Worm (Caenorhabditis elegans) whole organism, L4 larva: ENCODE measurements around the gene Y73C8B.2.

Experiments
- F49E8.2 ChIP-seq: sonication (generic microtip); optimal IDR thresholded peaks from 2 replicates; lab custom pipeline; 2016; ENCODE audit warnings: missing compliant biosample characterization, mild to moderate bottlenecking, missing genetic modification characterization, borderline replicate concordance
- Y105C5A.15 ChIP-seq: fragments of 200-800 bp; sonication (Bioruptor generic); IDR thresholded peaks from 2 replicates; pipeline ENCODE4 v1.3.6; 2022; ENCODE audit warnings: missing genetic modification characterization, missing compliant biosample characterization
- Y48G9A.11 ChIP-seq: fragments of 200-800 bp; sonication (Bioruptor generic); IDR thresholded peaks from 2 replicates; pipeline ENCODE4 v1.3.6; 2022; ENCODE audit warnings: missing genetic modification reagents, missing genetic modification characterization, missing compliant biosample characterization
- Y5F2A.4 ChIP-seq: fragments of 200-800 bp; sonication (Bioruptor generic); optimal IDR thresholded peaks from 2 replicates; lab custom pipeline; 2018; ENCODE audit warnings: mild to moderate bottlenecking, missing genetic modification characterization, missing compliant biosample characterization
- Y75B8A.6 ChIP-seq: fragments of 200-800 bp; sonication (Bioruptor generic); IDR thresholded peaks from 2 replicates; pipeline ENCODE4 v1.3.6; 2022; ENCODE audit warnings: missing genetic modification reagents, missing genetic modification characterization, missing compliant biosample characterization
- aly-2 ChIP-seq: sonication (generic microtip); optimal IDR thresholded peaks from 2 replicates; lab custom pipeline; 2018; ENCODE audit warnings: missing biosample characterization, missing genetic modification characterization
- ama-1 ChIP-seq: fragments of 150-350 bp; optimal IDR thresholded peaks from 2 replicates; lab custom pipeline; 2014; ENCODE audit warnings: inconsistent platforms, mixed read lengths
- arid-1 ChIP-seq: fragments of 200-800 bp; sonication (Bioruptor generic); conservative IDR thresholded peaks from 2 replicates; pipeline ENCODE4 v1.3.6; 2022; ENCODE audit warnings: missing genetic modification reagents, missing genetic modification characterization, missing compliant biosample characterization
- ceh-44 ChIP-seq: fragments of 200-800 bp; sonication (Bioruptor generic); IDR thresholded peaks from 2 replicates; pipeline ENCODE4 v1.3.6; 2022; ENCODE audit warnings: missing genetic modification reagents, missing genetic modification characterization, missing compliant biosample characterization
- ceh-62 ChIP-seq: sonication (generic microtip); optimal IDR thresholded peaks from 2 replicates; lab custom pipeline; 2017; ENCODE audit warnings: missing biosample characterization, missing genetic modification characterization
- cey-2 ChIP-seq: sonication (generic microtip); optimal IDR thresholded peaks from 3 replicates; lab custom pipeline; 2017; ENCODE audit warnings: missing genetic modification characterization, mild to moderate bottlenecking, missing compliant biosample characterization, antibody characterized with exemption, borderline replicate concordance; ENCODE audit not compliant: insufficient read depth
- ctbp-1 ChIP-seq: fragments of 200-800 bp; sonication (Bioruptor generic); IDR thresholded peaks from 2 replicates; pipeline ENCODE4 v1.3.6; 2022; ENCODE audit warnings: missing genetic modification reagents, missing genetic modification characterization, missing compliant biosample characterization
- daf-8 ChIP-seq: fragments of 200-800 bp; sonication (Bioruptor generic); IDR thresholded peaks from 2 replicates; pipeline ENCODE4 v1.3.6; 2022; ENCODE audit warnings: missing genetic modification characterization, missing compliant biosample characterization
- dmd-8 ChIP-seq: fragments of 200-800 bp; sonication (Bioruptor generic); IDR thresholded peaks from 2 replicates; pipeline ENCODE4 v1.3.6; 2022; ENCODE audit warnings: missing genetic modification characterization, missing compliant biosample characterization
- dmd-9 ChIP-seq: fragments of 200-800 bp; sonication (Bioruptor generic); IDR thresholded peaks from 2 replicates; pipeline ENCODE4 v1.3.6; 2022; ENCODE audit warnings: missing genetic modification reagents, missing genetic modification characterization, missing compliant biosample characterization
- egl-27 ChIP-seq: sonication (generic microtip); optimal IDR thresholded peaks from 3 replicates; lab custom pipeline; 2017; ENCODE audit warnings: missing biosample characterization, missing genetic modification reagents, missing genetic modification characterization
- egl-43 ChIP-seq: fragments of 200-800 bp; sonication (Bioruptor generic); IDR thresholded peaks from 2 replicates; pipeline ENCODE4 v1.3.6; 2022; ENCODE audit warnings: missing genetic modification reagents, missing genetic modification characterization, missing compliant biosample characterization
- hlh-30 ChIP-seq: sonication (generic microtip); optimal IDR thresholded peaks from 2 replicates; lab custom pipeline; 2017; ENCODE audit warnings: antibody characterized with exemption, mild to moderate bottlenecking, missing genetic modification characterization, missing compliant biosample characterization; ENCODE audit not compliant: insufficient read depth
- jun-1 ChIP-seq: fragments of 150-350 bp; optimal IDR thresholded peaks from 2 replicates; lab custom pipeline; 2014; ENCODE audit warnings: missing biosample characterization, missing genetic modification reagents, missing genetic modification characterization
- lin-1 ChIP-seq: fragments of 200-800 bp; sonication (Bioruptor generic); IDR thresholded peaks from 2 replicates; pipeline ENCODE4 v1.3.6; 2022; ENCODE audit warnings: missing genetic modification reagents, missing genetic modification characterization, missing compliant biosample characterization
- lin-13 ChIP-seq: fragments of 150-350 bp; optimal IDR thresholded peaks from 2 replicates; lab custom pipeline; 2014; ENCODE audit warnings: missing biosample characterization, missing genetic modification reagents, missing genetic modification characterization
- lin-15B ChIP-seq: fragments of 150-350 bp; sonication (generic microtip); optimal IDR thresholded peaks from 3 replicates; lab custom pipeline; 2014; ENCODE audit warnings: missing biosample characterization, missing genetic modification characterization
- lsy-2 ChIP-seq, 2 experiments: fragments of 150-350 bp in 1 of 2; sonication (generic microtip) in 1 of 2; optimal IDR thresholded peaks; 2 replicates each; lab custom pipeline; 2014 to 2017; ENCODE audit warnings: missing biosample characterization in 2 of 2, missing genetic modification characterization in 2 of 2
- madf-5 ChIP-seq, 2 experiments: fragments of 200-800 bp; sonication (Bioruptor generic); IDR thresholded peaks; 2 replicates each; pipeline ENCODE4 v1.3.6; 2022; ENCODE audit warnings: missing compliant biosample characterization in 2 of 2, missing genetic modification characterization in 2 of 2
- madf-9 ChIP-seq: fragments of 200-800 bp; sonication (Bioruptor generic); conservative IDR thresholded peaks from 2 replicates; pipeline ENCODE4 v1.3.6; 2022; ENCODE audit warnings: missing genetic modification reagents, missing genetic modification characterization, missing compliant biosample characterization
- nhr-102 ChIP-seq: sonication (generic microtip); optimal IDR thresholded peaks from 2 replicates; lab custom pipeline; 2016; ENCODE audit warnings: mild to moderate bottlenecking, missing genetic modification characterization, moderate library complexity, missing compliant biosample characterization
- nhr-111 ChIP-seq: fragments of 200-800 bp; sonication (Bioruptor generic); optimal IDR thresholded peaks from 2 replicates; lab custom pipeline; 2018; ENCODE audit warnings: mild to moderate bottlenecking, missing genetic modification characterization, missing compliant biosample characterization
- nhr-28 ChIP-seq: fragments of 150-350 bp; optimal IDR thresholded peaks from 2 replicates; lab custom pipeline; 2014; ENCODE audit warnings: missing biosample characterization, missing genetic modification characterization
- pqm-1 ChIP-seq: sonication (generic microtip); optimal IDR thresholded peaks from 2 replicates; lab custom pipeline; 2017; ENCODE audit warnings: missing biosample characterization, missing genetic modification characterization
- set-16 ChIP-seq: fragments of 200-800 bp; sonication (Bioruptor generic); IDR thresholded peaks from 2 replicates; pipeline ENCODE4 v1.3.6; 2022; ENCODE audit warnings: missing genetic modification reagents, missing genetic modification characterization, missing compliant biosample characterization
- skn-1 ChIP-seq: fragments of 150-350 bp; optimal IDR thresholded peaks from 2 replicates; lab custom pipeline; 2014; ENCODE audit warnings: missing biosample characterization, missing genetic modification characterization
- snpc-1.2 ChIP-seq: fragments of 200-800 bp; sonication (Bioruptor generic); IDR thresholded peaks from 2 replicates; pipeline ENCODE4 v1.3.6; 2022; ENCODE audit warnings: missing genetic modification reagents, missing genetic modification characterization, missing compliant biosample characterization
- unc-39 ChIP-seq: sonication (generic microtip); optimal IDR thresholded peaks from 2 replicates; lab custom pipeline; 2017; ENCODE audit warnings: missing biosample characterization, missing genetic modification characterization
- unc-62 ChIP-seq, 3 experiments: fragments of 150-350 bp in 1 of 3; sonication (generic microtip); optimal IDR thresholded peaks in 2 of 3; peaks in 1 of 3; 1 replicate in 1 of 3; 2 replicates in 2 of 3; lab custom pipeline; 2014 to 2017; ENCODE audit warnings: missing biosample characterization in 3 of 3, missing genetic modification characterization in 3 of 3, missing genetic modification reagents in 3 of 3, missing genotype in 1 of 3
- vab-7 ChIP-seq: fragments of 200-800 bp; sonication (Bioruptor generic); IDR thresholded peaks from 2 replicates; pipeline ENCODE4 v1.3.6; 2022; ENCODE audit warnings: missing genetic modification reagents, missing genetic modification characterization, missing compliant biosample characterization
- zfp-2 ChIP-seq: sonication (generic microtip); optimal IDR thresholded peaks from 2 replicates; lab custom pipeline; 2016; ENCODE audit warnings: mild to moderate bottlenecking, missing genetic modification characterization, missing compliant biosample characterization
- zip-11 ChIP-seq: fragments of 200-800 bp; sonication (Bioruptor generic); IDR thresholded peaks from 2 replicates; pipeline ENCODE4 v1.3.6; 2022; ENCODE audit warnings: missing genetic modification characterization, missing compliant biosample characterization
- ztf-11 ChIP-seq: fragments of 150-350 bp; optimal IDR thresholded peaks from 2 replicates; lab custom pipeline; 2014; ENCODE audit warnings: missing biosample characterization, missing genetic modification characterization

The Y73C8B.2 gene

DNA sequence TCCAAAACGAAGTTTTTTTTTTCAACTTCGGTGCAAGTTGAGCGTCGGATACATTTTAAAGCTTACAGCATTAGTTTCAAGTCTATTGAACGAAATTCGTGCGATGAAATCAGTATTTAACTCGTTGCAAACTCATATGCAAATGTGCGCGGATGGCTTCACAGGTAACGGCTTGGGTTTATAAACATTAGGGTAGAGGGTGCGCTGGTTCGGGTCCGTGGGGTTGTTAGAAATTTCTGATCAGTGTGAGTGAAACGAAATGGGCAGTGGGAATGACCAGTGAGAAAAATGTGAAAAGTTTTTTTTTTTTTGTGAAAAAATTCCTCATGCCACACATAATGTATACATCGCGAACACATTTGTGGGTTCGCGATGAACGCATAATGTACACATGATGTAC lies 31.7 kb downstream of the Y73C8B.2 start (continued):
- TF ChIP-seq Y5F2A.4 (GFP tag; lab: Kevin White, UChicago) (no peak), Y48G9A.11 (GFP tag; lab: Robert Waterston, UW) (peak; percentile 61), ceh-44 (0 out of 2 replicates have a peak, but pooled peaks have one; percentile 16), ztf-11 (tag; lab: Kevin White, UChicago) (no peak), zfp-2 (tag; lab: Kevin White, UChicago) (no peak), aly-2 (tag; lab: Kevin White, UChicago) (no peak), arid-1 (peak; percentile 51; the same call in 1 of the 2 replicates), ceh-62 (no peak), Y75B8A.6 (GFP tag; lab: Robert Waterston, UW) (0 out of 2 replicates have a peak, but pooled peaks have one; percentile 14), madf-5 (GFP tag; IDR thresholded peaks at IDR 0.05; lab: Robert Waterston, UW) (peak in 1 of 2 experiments; percentile 31; a peak in 1 of 4 replicates), pqm-1 (tag; lab: Kevin White, UChicago) (no peak), snpc-1.2 (GFP tag; lab: Robert Waterston, UW) (peak; percentile 86), Y105C5A.15 (no peak), skn-1 (tag; lab: Kevin White, UChicago) (no peak), lin-15B (no peak), lsy-2 (tag; optimal IDR thresholded peaks at IDR 0.05; lab: Kevin White, UChicago) (no peak), lin-1 (GFP tag; lab: Robert Waterston, UW) (0 out of 2 replicates have a peak, but pooled peaks have one; percentile 42), dmd-9 (0 out of 2 replicates have a peak, but pooled peaks have one; percentile 23), F49E8.2 (peak; percentile 66), lin-13 (GFP tag; lab: Kevin White, UChicago) (no peak), egl-43 (GFP tag; lab: Robert Waterston, UW) (peak; percentile 80), nhr-111 (GFP tag; lab: Kevin White, UChicago) (no peak), daf-8 (GFP tag; lab: Robert Waterston, UW) (no peak), jun-1 (no peak), nhr-102 (tag; lab: Kevin White, UChicago) (no peak), egl-27 (tag; lab: Kevin White, UChicago) (no peak), vab-7 (GFP tag; lab: Robert Waterston, UW) (peak; percentile 63)

DNA sequence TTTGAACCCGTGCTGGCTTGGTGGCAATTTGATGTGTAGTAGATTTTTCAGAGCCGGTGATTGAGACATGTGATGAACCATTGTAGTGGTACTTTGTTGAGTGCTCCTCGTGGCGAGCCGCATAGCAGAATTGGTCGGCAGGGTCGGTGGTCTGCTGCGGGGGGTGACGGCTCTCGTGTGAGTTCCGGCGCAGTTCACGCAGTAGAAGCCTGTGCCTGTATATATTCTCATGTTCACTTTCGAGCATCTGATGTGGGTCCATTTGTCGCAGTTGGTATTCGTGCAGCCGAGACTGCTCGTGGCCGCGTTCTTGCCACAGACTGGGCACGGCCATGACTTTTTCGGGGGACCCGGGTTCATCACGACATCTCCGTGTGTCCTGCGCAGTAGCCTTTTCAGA lies 32.5 kb downstream of the Y73C8B.2 start:
- TF ChIP-seq cey-2 (tag; lab: Kevin White, UChicago), result no peak
- TF ChIP-seq set-16 (GFP tag; lab: Robert Waterston, UW), result peak; percentile 62
- TF ChIP-seq unc-39 (tag; lab: Kevin White, UChicago), result no peak

- TF ChIP-seq dmd-9 (no peak), dmd-8 (no peak), F49E8.2 (no peak), ctbp-1 (GFP tag; lab: Robert Waterston, UW) (no peak), unc-62 (GFP tag; optimal IDR thresholded peaks at IDR 0.05 in 1 of 2; lab: Kevin White, UChicago) (no peak), unc-62 (tag; optimal IDR thresholded peaks at IDR 0.05; lab: Kevin White, UChicago) (no peak), madf-9 (GFP tag; lab: Robert Waterston, UW) (no peak), ama-1 (no peak), nhr-28 (no peak), hlh-30 (tag; lab: Kevin White, UChicago) (no peak), zip-11 (GFP tag; lab: Robert Waterston, UW) (no peak)
These were observed 35.5 kb downstream of the Y73C8B.2 start, which contains the start of gene C36C5.12 for ce11 chrV:3159252-3159651. Gene C36C5.12, minus strand, starts transcription at chrV:3159352.
